Worm (Caenorhabditis elegans) whole organism, young adult: Measurements from ENCODE around the gene F54B8.1.

ENCODE experiments used
- mcd-1 ChIP-seq: fragments of 200-800 bp; sonication (Bioruptor generic); IDR thresholded peaks from 2 replicates; pipeline ENCODE4 v1.3.6; 2022; ENCODE audit warnings: missing genetic modification reagents, missing genetic modification characterization, missing compliant biosample characterization
- nfya-2 ChIP-seq: fragments of 200-800 bp; sonication (Bioruptor generic); IDR thresholded peaks from 2 replicates; pipeline ENCODE4 v1.3.6; 2022; ENCODE audit warnings: missing genetic modification reagents, missing genetic modification characterization, missing compliant biosample characterization

ce11 chrV:15817746-15818145, 7.2 kb downstream of the F54B8.1 start, which contains the start of gene abf-3:
- no peak for TF ChIP-seq mcd-1 (GFP tag; lab: Robert Waterston, UW)
- no peak for TF ChIP-seq nfya-2
